Worm (Caenorhabditis elegans) whole organism, young adult: Measurements from ENCODE around the gene lgc-47.

Source experiments
- F22D6.2 ChIP-seq: sonication (generic microtip); optimal IDR thresholded peaks from 2 replicates; lab custom pipeline; 2016; ENCODE audit warnings: mild to moderate bottlenecking, missing genetic modification characterization, missing compliant biosample characterization
- Y79H2A.3 ChIP-seq: fragments of 200-800 bp; sonication (Bioruptor generic); conservative IDR thresholded peaks from 2 replicates; pipeline ENCODE4 v1.3.6; 2022; ENCODE audit warnings: missing genetic modification reagents, missing genetic modification characterization, missing compliant biosample characterization
- bed-1 ChIP-seq: fragments of 200-800 bp; sonication (Bioruptor generic); IDR thresholded peaks from 2 replicates; pipeline ENCODE4 v1.3.6; 2022; ENCODE audit warnings: missing genetic modification reagents, missing genetic modification characterization, missing compliant biosample characterization
- pha-4 ChIP-seq: fragments of 150-350 bp; sonication (generic microtip); optimal IDR thresholded peaks from 2 replicates; lab custom pipeline; 2014; ENCODE audit warnings: missing biosample characterization, missing genetic modification reagents, missing genetic modification characterization
- repo-1 ChIP-seq: sonication (generic microtip); optimal IDR thresholded peaks from 2 replicates; lab custom pipeline; 2017; ENCODE audit warnings: mild to moderate bottlenecking, missing genetic modification characterization, missing compliant biosample characterization
- ztf-28 ChIP-seq: fragments of 200-800 bp; sonication (Bioruptor generic); IDR thresholded peaks from 2 replicates; pipeline ENCODE4 v1.3.6; 2022; ENCODE audit warnings: missing genetic modification reagents, missing genetic modification characterization, missing compliant biosample characterization

ce11 chrX:9805426-9805825, 2.0 kb downstream of the lgc-47 start:
- TF ChIP-seq bed-1 (GFP tag; lab: Robert Waterston, UW) (no peak), pha-4 (tag; lab: Kevin White, UChicago) (no peak), ztf-28 (GFP tag; lab: Robert Waterston, UW) (no peak), F22D6.2 (tag; lab: Kevin White, UChicago) (no peak), repo-1 (tag; lab: Kevin White, UChicago) (no peak), Y79H2A.3 (GFP tag; lab: Robert Waterston, UW) (no peak)
